Worm (Caenorhabditis elegans) whole organism, late embryonic: ENCODE measurements around the gene F41G3.18.

ENCODE experiments used
- ama-1 ChIP-seq: fragments of 150-350 bp; optimal IDR thresholded peaks from 2 replicates; lab custom pipeline; 2014
- elt-2 ChIP-seq: sonication (generic microtip); optimal IDR thresholded peaks from 2 replicates; lab custom pipeline; 2016; ENCODE audit warnings: missing genetic modification reagents, missing genetic modification characterization, missing compliant biosample characterization
- fkh-10 ChIP-seq: fragments of 150-350 bp; optimal IDR thresholded peaks from 2 replicates; lab custom pipeline; 2014; ENCODE audit warnings: missing biosample characterization, missing genetic modification reagents, missing genetic modification characterization
- lim-6 ChIP-seq: sonication (generic microtip); optimal IDR thresholded peaks from 2 replicates; lab custom pipeline; 2016; ENCODE audit warnings: missing genetic modification characterization, missing compliant biosample characterization
- nhr-11 ChIP-seq: fragments of 150-350 bp; optimal IDR thresholded peaks from 2 replicates; lab custom pipeline; 2014; ENCODE audit warnings: missing biosample characterization, missing genetic modification characterization
- pha-4 ChIP-seq: fragments of 150-350 bp; optimal IDR thresholded peaks from 2 replicates; lab custom pipeline; 2018; ENCODE audit warnings: missing biosample characterization, missing genetic modification reagents, missing genetic modification characterization
- tbx-2 ChIP-seq: sonication (generic microtip); optimal IDR thresholded peaks from 2 replicates; lab custom pipeline; 2016; ENCODE audit warnings: missing genetic modification characterization, missing compliant biosample characterization

DNA sequence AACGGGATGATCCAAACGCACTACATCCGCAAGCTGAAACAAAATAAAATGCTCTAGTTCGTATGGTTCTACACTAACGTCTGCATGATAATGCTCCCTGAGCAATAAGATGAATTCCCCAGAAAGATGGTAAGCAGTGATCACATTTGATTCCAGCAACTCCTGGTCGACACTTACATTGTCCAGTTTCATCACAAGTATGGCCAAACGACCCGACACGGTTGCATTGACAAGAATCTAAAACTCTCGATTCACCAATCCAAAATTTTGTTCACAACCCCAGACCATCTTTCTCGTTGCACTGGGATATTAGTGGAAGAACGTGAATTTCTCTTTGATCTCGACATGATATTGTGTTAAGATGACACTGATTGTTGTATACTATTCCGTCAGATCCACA is 1.9 kb downstream of the F41G3.18 start:
- TF ChIP-seq nhr-11 (tag; lab: Kevin White, UChicago) (no peak), ama-1 (lab: Kevin White, UChicago) (no peak), tbx-2 (no peak), lim-6 (tag; lab: Kevin White, UChicago) (no peak), elt-2 (tag; lab: Kevin White, UChicago) (no peak), fkh-10 (no peak), pha-4 (tag; lab: Kevin White, UChicago) (no peak)
